Worm (Caenorhabditis elegans) whole organism, L1 larva: ENCODE data around the gene ncl-1.

ENCODE experiments used
- C04F5.9 ChIP-seq: sonication (generic microtip); optimal IDR thresholded peaks from 2 replicates; lab custom pipeline; 2016; ENCODE audit warnings: missing genetic modification characterization, missing compliant biosample characterization
- C34B4.2 ChIP-seq: sonication (generic microtip); optimal IDR thresholded peaks from 2 replicates; lab custom pipeline; 2017; ENCODE audit warnings: mild to moderate bottlenecking, missing genetic modification characterization, missing compliant biosample characterization
- F16B12.6 ChIP-seq: fragments of 150-350 bp; optimal IDR thresholded peaks from 2 replicates; lab custom pipeline; 2014; ENCODE audit warnings: missing biosample characterization, missing genetic modification characterization
- Y116A8C.19 ChIP-seq: sonication (generic microtip); optimal IDR thresholded peaks from 2 replicates; lab custom pipeline; 2016; ENCODE audit warnings: missing compliant biosample characterization, missing genetic modification characterization, borderline replicate concordance
- aha-1 ChIP-seq: fragments of 150-350 bp; optimal IDR thresholded peaks from 2 replicates; lab custom pipeline; 2014; ENCODE audit warnings: missing biosample characterization, missing genetic modification characterization
- ama-1 ChIP-seq: fragments of 150-350 bp; optimal IDR thresholded peaks from 2 replicates; lab custom pipeline; 2014
- blmp-1 ChIP-seq: fragments of 150-350 bp; optimal IDR thresholded peaks from 2 replicates; lab custom pipeline; 2014; ENCODE audit warnings: missing biosample characterization, missing genetic modification characterization
- ceh-63 ChIP-seq: fragments of 200-800 bp; sonication (Bioruptor generic); optimal IDR thresholded peaks from 2 replicates; lab custom pipeline; 2018; ENCODE audit warnings: mild to moderate bottlenecking, missing genetic modification characterization, missing compliant biosample characterization
- ceh-88 ChIP-seq: fragments of 200-800 bp; sonication (Bioruptor generic); IDR thresholded peaks from 2 replicates; pipeline ENCODE4 v1.3.6; 2022; ENCODE audit warnings: missing genetic modification characterization, missing compliant biosample characterization
- ceh-90 ChIP-seq: sonication (generic microtip); optimal IDR thresholded peaks from 2 replicates; lab custom pipeline; 2016; ENCODE audit warnings: missing genetic modification characterization, missing compliant biosample characterization
- dsc-1 ChIP-seq: sonication (generic microtip); optimal IDR thresholded peaks from 2 replicates; lab custom pipeline; 2016; ENCODE audit warnings: mild to moderate bottlenecking, missing genetic modification characterization, missing compliant biosample characterization
- efl-1 ChIP-seq, 4 experiments: fragments of 150-350 bp; optimal IDR thresholded peaks in 3 of 4; peaks in 1 of 4; 1 replicate in 1 of 4; 2 replicates in 3 of 4; lab custom pipeline; 2014; ENCODE audit warnings: missing biosample characterization in 2 of 4, missing genetic modification characterization in 2 of 4, missing genetic modification reagents in 2 of 4
- efl-3 ChIP-seq: fragments of 200-800 bp; sonication (Bioruptor generic); optimal IDR thresholded peaks from 2 replicates; lab custom pipeline; 2018; ENCODE audit warnings: mild to moderate bottlenecking, missing genetic modification characterization, missing compliant biosample characterization
- egl-13 ChIP-seq: sonication (generic microtip); optimal IDR thresholded peaks from 2 replicates; lab custom pipeline; 2016; ENCODE audit warnings: missing genotype, missing genetic modification reagents, missing genetic modification characterization, missing compliant biosample characterization
- egl-27 ChIP-seq, 2 experiments: fragments of 150-350 bp in 1 of 2; sonication (generic microtip); optimal IDR thresholded peaks; 3 replicates each; lab custom pipeline; 2017 to 2018; ENCODE audit warnings: missing biosample characterization in 2 of 2, missing genetic modification characterization in 2 of 2, missing genetic modification reagents in 2 of 2
- elt-2 ChIP-seq: sonication (generic microtip); optimal IDR thresholded peaks from 2 replicates; lab custom pipeline; 2016; ENCODE audit warnings: missing genetic modification characterization, mild to moderate bottlenecking, inconsistent platforms, missing compliant biosample characterization, missing genetic modification reagents
- elt-3 ChIP-seq, 6 experiments: fragments of 150-350 bp in 1 of 6; sonication (generic microtip); optimal IDR thresholded peaks; 2 replicates each; lab custom pipeline; 2017 to 2018; ENCODE audit warnings: missing biosample characterization in 6 of 6, missing genetic modification characterization in 6 of 6, inconsistent platforms in 1 of 6
- ets-5 ChIP-seq: fragments of 200-800 bp; sonication (Bioruptor generic); IDR thresholded peaks from 2 replicates; pipeline ENCODE4 v1.3.6; 2022; ENCODE audit warnings: missing genetic modification characterization, missing compliant biosample characterization
- fkh-10 ChIP-seq: sonication (generic microtip); optimal IDR thresholded peaks from 2 replicates; lab custom pipeline; 2017; ENCODE audit warnings: missing biosample characterization, missing genetic modification reagents, missing genetic modification characterization
- fkh-8 ChIP-seq: sonication (generic microtip); optimal IDR thresholded peaks from 2 replicates; lab custom pipeline; 2016; ENCODE audit warnings: mild to moderate bottlenecking, missing genetic modification characterization, missing compliant biosample characterization
- grh-1 ChIP-seq: fragments of 200-800 bp; sonication (Bioruptor generic); IDR thresholded peaks from 2 replicates; pipeline ENCODE4 v1.3.6; 2022; ENCODE audit warnings: missing genetic modification reagents, missing genetic modification characterization, missing compliant biosample characterization
- hlh-17 ChIP-seq: fragments of 200-800 bp; sonication (Bioruptor generic); optimal IDR thresholded peaks from 2 replicates; lab custom pipeline; 2018; ENCODE audit warnings: missing genetic modification characterization, mild to moderate bottlenecking, missing compliant biosample characterization, moderate library complexity, borderline replicate concordance
- hpl-2 ChIP-seq: fragments of 150-350 bp; optimal IDR thresholded peaks from 2 replicates; lab custom pipeline; 2014; ENCODE audit warnings: missing biosample characterization, missing genetic modification reagents, missing genetic modification characterization
- jun-1 ChIP-seq: fragments of 150-350 bp; optimal IDR thresholded peaks from 2 replicates; lab custom pipeline; 2014; ENCODE audit warnings: missing biosample characterization, missing genetic modification reagents, missing genetic modification characterization
- lin-13 ChIP-seq: fragments of 150-350 bp; optimal IDR thresholded peaks from 2 replicates; lab custom pipeline; 2014; ENCODE audit warnings: missing biosample characterization, missing genetic modification reagents, missing genetic modification characterization
- lin-35 ChIP-seq, 2 experiments: fragments of 150-350 bp; optimal IDR thresholded peaks; 2 replicates each; lab custom pipeline; 2014; ENCODE audit warnings: missing biosample characterization in 2 of 2, missing genetic modification characterization in 2 of 2, missing genetic modification reagents in 2 of 2
- lin-39 ChIP-seq: fragments of 150-350 bp; optimal IDR thresholded peaks from 2 replicates; lab custom pipeline; 2014; ENCODE audit warnings: missing biosample characterization, missing genetic modification reagents, missing genetic modification characterization
- lir-3 ChIP-seq: sonication (generic microtip); optimal IDR thresholded peaks from 2 replicates; lab custom pipeline; 2016; ENCODE audit warnings: mild to moderate bottlenecking, missing genetic modification characterization, moderate library complexity, missing compliant biosample characterization; ENCODE audit not compliant: poor library complexity
- lsy-2 ChIP-seq, 2 experiments: fragments of 150-350 bp; optimal IDR thresholded peaks; 2 replicates each; lab custom pipeline; 2014; ENCODE audit warnings: missing biosample characterization in 2 of 2, missing genetic modification characterization in 2 of 2
- mdl-1 ChIP-seq, 2 experiments: fragments of 150-350 bp; optimal IDR thresholded peaks; 2 replicates each; lab custom pipeline; 2014 to 2017; ENCODE audit warnings: missing biosample characterization in 2 of 2, missing genetic modification characterization in 2 of 2, inconsistent platforms in 1 of 2
- mef-2 ChIP-seq: fragments of 150-350 bp; optimal IDR thresholded peaks from 2 replicates; lab custom pipeline; 2014; ENCODE audit warnings: missing biosample characterization, missing genetic modification characterization
- mep-1 ChIP-seq: fragments of 150-350 bp; optimal IDR thresholded peaks from 2 replicates; lab custom pipeline; 2014; ENCODE audit warnings: missing biosample characterization, missing genetic modification characterization
- nhr-11 ChIP-seq: fragments of 150-350 bp; optimal IDR thresholded peaks from 2 replicates; lab custom pipeline; 2014; ENCODE audit warnings: missing biosample characterization, missing genetic modification characterization
- nhr-12 ChIP-seq: sonication (generic microtip); optimal IDR thresholded peaks from 2 replicates; lab custom pipeline; 2017; ENCODE audit warnings: missing biosample characterization, missing genetic modification characterization
- nhr-20 ChIP-seq: sonication (generic microtip); optimal IDR thresholded peaks from 2 replicates; lab custom pipeline; 2016; ENCODE audit warnings: mild to moderate bottlenecking, missing genetic modification characterization, missing compliant biosample characterization
- nhr-237 ChIP-seq: fragments of 150-350 bp; optimal IDR thresholded peaks from 2 replicates; lab custom pipeline; 2014; ENCODE audit warnings: missing biosample characterization, missing genetic modification characterization
- nhr-28 ChIP-seq: fragments of 150-350 bp; optimal IDR thresholded peaks from 2 replicates; lab custom pipeline; 2014; ENCODE audit warnings: missing biosample characterization, missing genetic modification characterization
- nhr-47 ChIP-seq: sonication (generic microtip); optimal IDR thresholded peaks from 2 replicates; lab custom pipeline; 2016; ENCODE audit warnings: mild to moderate bottlenecking, missing genetic modification characterization, moderate library complexity, missing compliant biosample characterization
- nhr-76 ChIP-seq: sonication (generic microtip); optimal IDR thresholded peaks from 2 replicates; lab custom pipeline; 2017; ENCODE audit warnings: missing biosample characterization, missing genetic modification characterization
- nhr-85 ChIP-seq: sonication (generic microtip); peaks from one replicate; lab custom pipeline; 2016; ENCODE audit warnings: missing genetic modification characterization, inconsistent platforms, missing compliant biosample characterization
- pqm-1 ChIP-seq: sonication (generic microtip); optimal IDR thresholded peaks from 3 replicates; lab custom pipeline; 2017; ENCODE audit warnings: missing biosample characterization, missing genetic modification characterization
- skn-1 ChIP-seq: fragments of 150-350 bp; optimal IDR thresholded peaks from 2 replicates; lab custom pipeline; 2014; ENCODE audit warnings: missing biosample characterization, missing genetic modification characterization
- snpc-4 ChIP-seq: fragments of 150-350 bp; optimal IDR thresholded peaks from 2 replicates; lab custom pipeline; 2014; ENCODE audit warnings: missing biosample characterization, missing genetic modification characterization
- snu-23 ChIP-seq: sonication (generic microtip); optimal IDR thresholded peaks from 2 replicates; lab custom pipeline; 2016; ENCODE audit warnings: missing genetic modification characterization, missing compliant biosample characterization
- sox-4 ChIP-seq: sonication (generic microtip); optimal IDR thresholded peaks from 2 replicates; lab custom pipeline; 2016; ENCODE audit warnings: missing genetic modification characterization, missing compliant biosample characterization
- sup-37 ChIP-seq: fragments of 200-800 bp; sonication (Bioruptor generic); optimal IDR thresholded peaks from 2 replicates; lab custom pipeline; 2018; ENCODE audit warnings: mild to moderate bottlenecking, missing genetic modification characterization, missing compliant biosample characterization
- swsn-7 ChIP-seq: sonication (generic microtip); optimal IDR thresholded peaks from 2 replicates; lab custom pipeline; 2016; ENCODE audit warnings: missing genetic modification characterization, missing compliant biosample characterization
- tlp-1 ChIP-seq: fragments of 150-350 bp; optimal IDR thresholded peaks from 2 replicates; lab custom pipeline; 2014; ENCODE audit warnings: missing biosample characterization, missing genetic modification characterization
- unc-130 ChIP-seq: fragments of 150-350 bp; optimal IDR thresholded peaks from 2 replicates; lab custom pipeline; 2017; ENCODE audit warnings: missing biosample characterization, missing genetic modification characterization, inconsistent platforms
- unc-30 ChIP-seq: sonication (generic microtip); optimal IDR thresholded peaks from 2 replicates; lab custom pipeline; 2017; ENCODE audit warnings: missing biosample characterization, missing genetic modification characterization
- unc-62 ChIP-seq: fragments of 150-350 bp; optimal IDR thresholded peaks from 2 replicates; lab custom pipeline; 2014; ENCODE audit warnings: missing biosample characterization, missing genetic modification reagents, missing genetic modification characterization
- unc-86 ChIP-seq: sonication (generic microtip); optimal IDR thresholded peaks from 2 replicates; lab custom pipeline; 2016; ENCODE audit warnings: missing genetic modification characterization, missing compliant biosample characterization
- vab-15 ChIP-seq: sonication (generic microtip); optimal IDR thresholded peaks from 2 replicates; lab custom pipeline; 2017; ENCODE audit warnings: missing genotype, mild to moderate bottlenecking, missing genetic modification characterization, missing compliant biosample characterization
- ztf-11 ChIP-seq, 2 experiments: sonication (generic microtip); optimal IDR thresholded peaks; 2 replicates each; lab custom pipeline; 2016 to 2017; ENCODE audit warnings: missing genetic modification characterization in 2 of 2, missing biosample characterization in 1 of 2, missing compliant biosample characterization in 1 of 2

The ncl-1 gene

DNA sequence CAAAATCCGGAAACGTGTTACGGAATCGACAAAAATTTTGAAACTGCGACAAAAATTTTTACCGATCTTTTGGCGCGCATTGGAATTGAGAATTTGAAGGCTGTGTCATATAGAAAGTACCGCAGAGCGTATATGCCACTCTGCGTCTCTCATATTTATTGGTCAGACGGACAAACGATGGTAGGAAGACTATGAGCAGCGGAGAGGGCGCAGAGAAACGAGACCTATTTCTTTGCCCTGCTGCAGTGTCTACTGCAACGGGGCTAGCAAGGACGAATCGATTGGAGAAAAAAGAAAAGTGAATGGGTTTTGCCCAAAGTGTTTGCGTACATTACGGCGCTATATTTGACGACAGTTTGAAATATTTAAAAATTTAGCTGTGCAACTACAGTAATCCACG is 9.5 kb upstream of the ncl-1 start:
- TF ChIP-seq nhr-28 (tag; lab: Kevin White, UChicago) (no peak), ceh-88 (peak; percentile 52; the same call in 1 of the 2 replicates), tlp-1 (tag; lab: Kevin White, UChicago) (no peak), C04F5.9 (tag; lab: Kevin White, UChicago) (no peak), nhr-76 (tag; lab: Kevin White, UChicago) (no peak), fkh-8 (tag; lab: Kevin White, UChicago) (peak; percentile 77), lin-13 (peak; percentile 100), efl-3 (GFP tag; lab: Kevin White, UChicago) (no peak), ceh-90 (tag; lab: Kevin White, UChicago) (no peak), unc-86 (peak; percentile 56), hlh-17 (GFP tag; lab: Kevin White, UChicago) (no peak), jun-1 (tag; lab: Kevin White, UChicago) (peak; percentile 54), grh-1 (GFP tag; lab: Robert Waterston, UW) (peak; percentile 44), ets-5 (GFP tag; lab: Robert Waterston, UW) (no peak), blmp-1 (tag; lab: Kevin White, UChicago) (peak; percentile 88), mep-1 (peak; percentile 92), egl-27 (tag; optimal IDR thresholded peaks at IDR 0.05; lab: Kevin White, UChicago) (no peak), F16B12.6 (tag; lab: Kevin White, UChicago) (peak; percentile 76), nhr-12 (tag; lab: Kevin White, UChicago) (no peak), nhr-20 (tag; lab: Kevin White, UChicago) (peak; percentile 80), fkh-10 (GFP tag; lab: Kevin White, UChicago) (no peak), lin-39 (tag; lab: Kevin White, UChicago) (no peak), unc-62 (GFP tag; lab: Kevin White, UChicago) (no peak), sox-4 (tag; lab: Kevin White, UChicago) (no peak), lsy-2 (tag; optimal IDR thresholded peaks at IDR 0.05; lab: Kevin White, UChicago) (peak; percentile 82 to 86), ama-1 (lab: Kevin White, UChicago) (no peak), lin-35 (GFP tag; optimal IDR thresholded peaks at IDR 0.05; lab: Kevin White, UChicago) (peak; percentile 73 to 91), hpl-2 (peak; percentile 80), nhr-85 (tag; lab: Kevin White, UChicago) (peak; percentile 79), elt-2 (tag; lab: Kevin White, UChicago) (no peak), efl-1 (optimal IDR thresholded peaks at IDR 0.05; lab: Kevin White, UChicago) (peak; percentile 82 to 95), efl-1 (GFP tag; optimal IDR thresholded peaks at IDR 0.05 in 1 of 2; lab: Kevin White, UChicago) (peak; percentile 64 to 97), ztf-11 (tag; optimal IDR thresholded peaks at IDR 0.05; lab: Kevin White, UChicago) (peak in 1 of 2 experiments; percentile 43), sup-37 (GFP tag; lab: Kevin White, UChicago) (no peak), unc-30 (tag; lab: Kevin White, UChicago) (no peak), Y116A8C.19 (tag; lab: Kevin White, UChicago) (no peak), nhr-237 (tag; lab: Kevin White, UChicago) (no peak), unc-130 (peak; percentile 49), egl-13 (no peak), pqm-1 (no peak), dsc-1 (tag; lab: Kevin White, UChicago) (peak; percentile 69), mdl-1 (tag; optimal IDR thresholded peaks at IDR 0.05; lab: Kevin White, UChicago) (peak in 1 of 2 experiments; percentile 65), elt-3 (tag; optimal IDR thresholded peaks at IDR 0.05; lab: Kevin White, UChicago) (peak in 1 of 6 experiments; percentile 9), swsn-7 (peak; percentile 83), ceh-63 (GFP tag; lab: Kevin White, UChicago) (no peak), nhr-11 (tag; lab: Kevin White, UChicago) (no peak), aha-1 (tag; lab: Kevin White, UChicago) (no peak), C34B4.2 (tag; lab: Kevin White, UChicago) (no peak), skn-1 (peak; percentile 1), lir-3 (tag; lab: Kevin White, UChicago) (peak; percentile 78), mef-2 (tag; lab: Kevin White, UChicago) (peak; percentile 44), vab-15 (tag; lab: Kevin White, UChicago) (peak; percentile 14), snpc-4 (peak; percentile 80), nhr-47 (tag; lab: Kevin White, UChicago) (peak; percentile 77), snu-23 (GFP tag; lab: Kevin White, UChicago) (peak; percentile 83)
